Worm (Caenorhabditis elegans) whole organism, early embryonic: Measurements from ENCODE around the gene F57E7.4.

ENCODE experiments used
- B0310.2 ChIP-seq: sonication (generic microtip); optimal IDR thresholded peaks from 2 replicates; lab custom pipeline; 2016; ENCODE audit warnings: mild to moderate bottlenecking, missing genetic modification characterization, missing compliant biosample characterization
- F13C5.2 ChIP-seq: sonication (generic microtip); optimal IDR thresholded peaks from 2 replicates; lab custom pipeline; 2017; ENCODE audit warnings: mild to moderate bottlenecking, missing genetic modification characterization, inconsistent platforms, missing compliant biosample characterization
- aly-1 ChIP-seq: sonication (generic microtip); optimal IDR thresholded peaks from 2 replicates; lab custom pipeline; 2016; ENCODE audit warnings: missing genetic modification characterization, missing compliant biosample characterization
- ama-1 ChIP-seq: fragments of 150-350 bp; optimal IDR thresholded peaks from 2 replicates; lab custom pipeline; 2014
- ceh-13 ChIP-seq: fragments of 200-800 bp; sonication (Bioruptor generic); optimal IDR thresholded peaks from 2 replicates; lab custom pipeline; 2018; ENCODE audit warnings: mild to moderate bottlenecking, missing genetic modification characterization, missing compliant biosample characterization
- ceh-36 ChIP-seq: sonication (generic microtip); optimal IDR thresholded peaks from 2 replicates; lab custom pipeline; 2016; ENCODE audit warnings: missing genetic modification characterization, inconsistent platforms, missing compliant biosample characterization
- ets-7 ChIP-seq: sonication (generic microtip); optimal IDR thresholded peaks from 2 replicates; lab custom pipeline; 2016; ENCODE audit warnings: missing genotype, missing genetic modification characterization, missing compliant biosample characterization
- flt-1 ChIP-seq: fragments of 200-800 bp; sonication (Bioruptor generic); IDR thresholded peaks from 2 replicates; pipeline ENCODE4 v1.3.6; 2022; ENCODE audit warnings: missing genetic modification characterization, missing compliant biosample characterization
- hmbx-1 ChIP-seq: sonication (generic microtip); optimal IDR thresholded peaks from 2 replicates; lab custom pipeline; 2016; ENCODE audit warnings: mild to moderate bottlenecking, missing genetic modification characterization, missing compliant biosample characterization
- hmg-4 ChIP-seq: fragments of 200-800 bp; sonication (Bioruptor generic); optimal IDR thresholded peaks from 2 replicates; lab custom pipeline; 2018; ENCODE audit warnings: mild to moderate bottlenecking, missing genetic modification characterization, missing compliant biosample characterization
- hnd-1 ChIP-seq: sonication (generic microtip); optimal IDR thresholded peaks from 2 replicates; lab custom pipeline; 2016; ENCODE audit warnings: missing genetic modification characterization, missing compliant biosample characterization
- pes-1 ChIP-seq: fragments of 200-800 bp; sonication (Bioruptor generic); IDR thresholded peaks from 2 replicates; pipeline ENCODE4 v1.3.6; 2022; ENCODE audit warnings: missing genetic modification reagents, missing genetic modification characterization, missing compliant biosample characterization
- scrt-1 ChIP-seq: fragments of 200-800 bp; sonication (Bioruptor generic); IDR thresholded peaks from 2 replicates; pipeline ENCODE4 v1.3.6; 2022; ENCODE audit warnings: missing genetic modification characterization, missing compliant biosample characterization
- sea-1 ChIP-seq: fragments of 200-800 bp; sonication (Bioruptor generic); conservative IDR thresholded peaks from 2 replicates; pipeline ENCODE4 v1.3.6; 2022; ENCODE audit warnings: missing genetic modification characterization, missing compliant biosample characterization
- tbx-11 ChIP-seq: fragments of 200-800 bp; sonication (Bioruptor generic); IDR thresholded peaks from 2 replicates; pipeline ENCODE4 v1.3.6; 2022; ENCODE audit warnings: missing genetic modification characterization, missing compliant biosample characterization
- tbx-37 ChIP-seq: fragments of 200-800 bp; sonication (Bioruptor generic); conservative IDR thresholded peaks from 2 replicates; pipeline ENCODE4 v1.3.6; 2022; ENCODE audit warnings: missing genetic modification reagents, missing genetic modification characterization, missing compliant biosample characterization
- tra-4 ChIP-seq: sonication (generic microtip); optimal IDR thresholded peaks from 2 replicates; lab custom pipeline; 2017; ENCODE audit warnings: missing genetic modification characterization, missing compliant biosample characterization

Gene F57E7.4

ce11 chrV:16505828-16506227, 25.0 kb upstream of the F57E7.4 start, which contains the start of gene nhr-54:
Gene nhr-54, minus strand, starts transcription at chrV:16505928.
- no peak for TF ChIP-seq sea-1 (GFP tag; lab: Robert Waterston, UW)
- TF ChIP-seq scrt-1 (GFP tag; lab: Robert Waterston, UW) = no peak
- no peak for TF ChIP-seq hnd-1
- TF ChIP-seq tbx-11 (GFP tag; lab: Robert Waterston, UW) = no peak
- no peak for TF ChIP-seq tra-4 (tag; lab: Kevin White, UChicago)
- no peak for TF ChIP-seq pes-1 (GFP tag; lab: Robert Waterston, UW)
- no peak for TF ChIP-seq tbx-37 (GFP tag; lab: Robert Waterston, UW)
- no peak for TF ChIP-seq hmg-4
- TF ChIP-seq ceh-36 (tag; lab: Kevin White, UChicago) = no peak
- TF ChIP-seq F13C5.2 (tag; lab: Kevin White, UChicago) = no peak
- no peak for TF ChIP-seq hmbx-1 (tag; lab: Kevin White, UChicago)
- no peak for TF ChIP-seq flt-1 (GFP tag; lab: Robert Waterston, UW)
- TF ChIP-seq B0310.2 = no peak
- no peak for TF ChIP-seq ama-1 (lab: Kevin White, UChicago)
- TF ChIP-seq ceh-13 (GFP tag; lab: Kevin White, UChicago) = no peak
- no peak for TF ChIP-seq ets-7 (tag; lab: Kevin White, UChicago)
- no peak for TF ChIP-seq aly-1 (tag; lab: Kevin White, UChicago)

DNA sequence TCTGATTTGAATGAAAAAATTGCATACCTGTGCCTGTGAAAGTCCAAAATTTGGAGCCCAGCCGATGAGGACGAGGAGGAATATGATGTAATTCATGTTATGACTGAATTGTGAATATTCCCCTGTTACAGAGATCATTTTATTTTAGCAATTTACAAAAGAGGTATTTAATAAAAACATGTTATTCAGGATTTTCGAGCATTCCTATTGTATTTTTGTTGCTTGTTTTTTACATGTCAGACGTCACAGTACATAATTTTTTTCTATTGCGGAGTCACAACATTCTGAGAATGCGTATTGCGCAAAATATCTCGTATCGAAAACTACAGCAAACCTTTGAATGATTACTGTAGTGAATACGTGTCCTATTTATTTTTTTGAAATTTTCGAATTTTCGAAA, 22.3 kb upstream of the F57E7.4 start, which contains the start of gene F36D3.14:
TSS of gene F36D3.14 (minus strand) at position 101 of the 400 bp plus-strand sequence.
- TF ChIP-seq ama-1 (lab: Kevin White, UChicago) = no peak

ce11 chrV:16499006-16499405, 18.2 kb upstream of the F57E7.4 start, which contains the start of gene F36D3.1:
Gene F36D3.1, plus strand, starts transcription at chrV:16499352.
- no peak for TF ChIP-seq F13C5.2 (tag; lab: Kevin White, UChicago)
- TF ChIP-seq hnd-1 = no peak
- no peak for TF ChIP-seq sea-1 (GFP tag; lab: Robert Waterston, UW)
- TF ChIP-seq ceh-13 (GFP tag; lab: Kevin White, UChicago) = no peak
- no peak for TF ChIP-seq flt-1 (GFP tag; lab: Robert Waterston, UW)
- TF ChIP-seq tbx-37 (GFP tag; lab: Robert Waterston, UW) = no peak
- TF ChIP-seq tra-4 (tag; lab: Kevin White, UChicago) = no peak
- TF ChIP-seq hmbx-1 (tag; lab: Kevin White, UChicago) = no peak
- no peak for TF ChIP-seq ama-1 (lab: Kevin White, UChicago)
- no peak for TF ChIP-seq B0310.2
- no peak for TF ChIP-seq ets-7 (tag; lab: Kevin White, UChicago)
- TF ChIP-seq hmg-4 = no peak
- TF ChIP-seq scrt-1 (GFP tag; lab: Robert Waterston, UW) = no peak

- TF ChIP-seq ceh-13 (GFP tag; lab: Kevin White, UChicago) (no peak), aly-1 (tag; lab: Kevin White, UChicago) (no peak), B0310.2 (no peak), hmbx-1 (tag; lab: Kevin White, UChicago) (no peak), F13C5.2 (tag; lab: Kevin White, UChicago) (no peak), tbx-11 (GFP tag; lab: Robert Waterston, UW) (no peak), hmg-4 (no peak), tbx-37 (GFP tag; lab: Robert Waterston, UW) (no peak), scrt-1 (GFP tag; lab: Robert Waterston, UW) (no peak), ama-1 (lab: Kevin White, UChicago) (no peak), sea-1 (GFP tag; lab: Robert Waterston, UW) (no peak), tra-4 (tag; lab: Kevin White, UChicago) (no peak), pes-1 (GFP tag; lab: Robert Waterston, UW) (no peak), ceh-36 (tag; lab: Kevin White, UChicago) (no peak), flt-1 (GFP tag; lab: Robert Waterston, UW) (no peak), hnd-1 (no peak), ets-7 (tag; lab: Kevin White, UChicago) (no peak)
Observed at ce11 chrV:16497504-16497903, 16.7 kb upstream of the F57E7.4 start, which contains the start of gene srh-136. Gene srh-136, minus strand, starts transcription at chrV:16497596.

ce11 chrV:16494359-16494758, 13.5 kb upstream of the F57E7.4 start, which contains the start of gene comt-2:
Gene comt-2, minus strand, starts transcription at chrV:16494489.
- TF ChIP-seq pes-1 (GFP tag; lab: Robert Waterston, UW) (no peak), hnd-1 (no peak), ets-7 (tag; lab: Kevin White, UChicago) (no peak), hmg-4 (no peak)

- no peak for TF ChIP-seq hmg-4
- TF ChIP-seq F13C5.2 (tag; lab: Kevin White, UChicago) = no peak
- no peak for TF ChIP-seq ets-7 (tag; lab: Kevin White, UChicago)
- no peak for TF ChIP-seq tbx-37 (GFP tag; lab: Robert Waterston, UW)
- no peak for TF ChIP-seq flt-1 (GFP tag; lab: Robert Waterston, UW)
- no peak for TF ChIP-seq hmbx-1 (tag; lab: Kevin White, UChicago)
- no peak for TF ChIP-seq ceh-13 (GFP tag; lab: Kevin White, UChicago)
- no peak for TF ChIP-seq sea-1 (GFP tag; lab: Robert Waterston, UW)
- TF ChIP-seq aly-1 (tag; lab: Kevin White, UChicago) = no peak
- no peak for TF ChIP-seq hnd-1
- TF ChIP-seq scrt-1 (GFP tag; lab: Robert Waterston, UW) = no peak
- TF ChIP-seq tra-4 (tag; lab: Kevin White, UChicago) = no peak
- TF ChIP-seq B0310.2 = no peak
- TF ChIP-seq ceh-36 (tag; lab: Kevin White, UChicago) = no peak
- TF ChIP-seq pes-1 (GFP tag; lab: Robert Waterston, UW) = no peak
- TF ChIP-seq ama-1 (lab: Kevin White, UChicago) = no peak
- TF ChIP-seq tbx-11 (GFP tag; lab: Robert Waterston, UW) = no peak
Observed at ce11 chrV:16488172-16488571, 7.4 kb upstream of the F57E7.4 start, which contains the start of gene sqst-4. Gene sqst-4, plus strand, starts transcription at chrV:16488472.

DNA sequence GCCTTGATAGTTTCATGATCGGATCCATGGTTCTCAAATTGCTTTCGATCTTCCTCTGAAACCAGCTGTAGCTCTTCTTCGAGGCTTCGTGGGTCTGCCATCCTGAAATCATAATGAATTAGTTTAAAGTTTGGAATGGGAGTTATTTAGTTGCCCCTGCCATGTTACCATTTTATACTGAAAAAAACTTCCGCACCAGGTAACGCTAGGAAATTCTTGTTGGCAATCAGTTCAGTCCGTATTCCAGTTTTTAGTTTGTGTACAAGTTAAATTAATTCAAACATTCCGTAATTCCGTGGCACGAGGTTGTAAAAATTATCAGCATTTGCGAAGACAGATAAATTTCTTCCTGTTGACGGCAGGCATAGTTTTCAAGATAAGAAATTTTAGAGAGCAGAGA, 6.7 kb upstream of the F57E7.4 start, which contains the start of gene Y32B12A.5:
TSS of gene Y32B12A.5 (minus strand) at position 101 of the 400 bp plus-strand sequence.
- TF ChIP-seq sea-1 (GFP tag; lab: Robert Waterston, UW) (no peak), hmg-4 (no peak), tra-4 (tag; lab: Kevin White, UChicago) (no peak), hmbx-1 (tag; lab: Kevin White, UChicago) (no peak), hnd-1 (no peak), tbx-11 (GFP tag; lab: Robert Waterston, UW) (no peak), scrt-1 (GFP tag; lab: Robert Waterston, UW) (no peak), ceh-13 (GFP tag; lab: Kevin White, UChicago) (no peak), B0310.2 (no peak), pes-1 (GFP tag; lab: Robert Waterston, UW) (no peak), F13C5.2 (tag; lab: Kevin White, UChicago) (no peak), ceh-36 (tag; lab: Kevin White, UChicago) (no peak), tbx-37 (GFP tag; lab: Robert Waterston, UW) (no peak), ets-7 (tag; lab: Kevin White, UChicago) (no peak), aly-1 (tag; lab: Kevin White, UChicago) (no peak), ama-1 (lab: Kevin White, UChicago) (no peak), flt-1 (GFP tag; lab: Robert Waterston, UW) (no peak)
